Fruit fly (Drosophila melanogaster) Kc167 (cell line): ENCODE measurements around the gene CG31064.

Source experiments
- h ChIP-seq: fragments of >200 bp; optimal IDR thresholded peaks from 3 replicates; lab custom pipeline; 2018; ENCODE audit warnings: missing external identifiers
- insv ChIP-seq: fragments of >200 bp; optimal IDR thresholded peaks from 3 replicates; lab custom pipeline; 2018; ENCODE audit warnings: missing external identifiers
- psq ChIP-seq: fragments of >200 bp; optimal IDR thresholded peaks from 2 replicates; lab custom pipeline; 2017; ENCODE audit warnings: missing external identifiers
- ttk ChIP-seq: sonication (Bioruptor generic); optimal IDR thresholded peaks from 2 replicates; lab custom pipeline; 2017; ENCODE audit warnings: missing external identifiers

DNA sequence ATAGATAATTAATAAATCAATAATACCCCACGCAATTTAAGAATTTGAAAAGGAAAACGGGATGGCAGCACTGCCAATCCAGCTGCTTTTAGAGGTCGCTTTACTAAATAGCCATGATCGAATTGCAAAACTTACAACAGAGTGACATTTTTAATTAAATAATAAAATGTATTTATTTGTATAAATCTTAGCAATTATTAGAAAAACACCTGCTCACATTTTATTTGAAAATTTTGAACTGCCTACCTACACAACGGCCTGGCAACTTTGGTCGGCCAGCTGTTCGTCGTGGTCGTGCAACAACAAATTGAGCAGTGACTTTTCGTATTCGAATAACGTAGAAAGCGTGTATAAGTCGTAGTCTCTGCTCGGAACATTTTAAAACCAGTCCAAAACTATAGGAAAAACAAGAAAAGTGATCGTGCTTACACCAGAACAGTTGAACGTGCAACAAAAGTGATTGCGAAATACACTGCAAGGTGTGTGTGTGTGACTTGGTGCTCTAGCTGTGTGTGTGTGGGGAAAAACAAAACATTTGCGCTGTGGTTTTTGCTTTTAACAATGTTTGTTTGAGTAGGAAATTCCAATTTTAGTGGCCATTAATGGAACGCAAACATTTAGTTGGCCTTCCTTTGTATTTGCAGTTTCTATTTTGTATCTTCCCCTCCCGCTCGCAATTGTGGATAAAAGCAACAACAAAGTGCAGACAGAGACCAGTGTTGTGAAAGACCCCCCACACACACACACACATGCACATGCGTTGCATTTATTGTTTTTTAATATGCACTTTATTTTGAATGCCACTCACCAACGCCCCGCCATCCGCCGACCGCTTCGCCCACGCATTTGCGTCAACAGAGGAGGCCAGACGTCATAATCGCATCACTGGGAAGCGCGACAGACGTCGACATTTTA is 35.9 kb upstream of the CG31064 start, which contains the start of gene CG5938:
- no peak for TF ChIP-seq insv (lab: Kevin White, UChicago)
- no peak for TF ChIP-seq psq (lab: Kevin White, UChicago)
- no peak for TF ChIP-seq ttk
- TF ChIP-seq h (lab: Kevin White, UChicago): no peak
